Worm (Caenorhabditis elegans): Measurements from ENCODE around the gene ulp-1.

DNA sequence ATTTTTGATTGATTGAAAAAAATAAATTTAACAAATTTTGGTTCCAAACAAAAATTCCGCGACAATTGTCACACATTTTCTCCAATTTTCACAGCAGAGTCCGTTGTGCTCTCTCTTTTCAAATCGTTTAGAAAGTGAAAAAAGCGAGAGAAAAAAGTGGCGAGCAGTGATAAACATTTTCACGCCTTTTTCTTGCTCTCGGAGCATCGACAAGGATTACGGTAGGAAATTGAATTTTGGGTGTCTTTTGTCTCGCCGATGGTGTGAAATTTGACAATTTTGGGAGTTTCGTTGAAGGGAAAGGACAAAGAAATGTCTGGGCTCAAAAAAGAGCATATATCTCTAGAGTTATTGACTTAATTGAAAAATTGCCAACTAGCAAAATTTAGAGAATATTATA, 35.1 kb downstream of the ulp-1 start:
- TF ChIP-seq nhr-12 (tag; optimal IDR thresholded peaks at IDR 0.05) (no peak), dmd-4 (tag; optimal IDR thresholded peaks at IDR 0.05) (no peak), unc-55 (GFP tag; optimal IDR thresholded peaks at IDR 0.05) (no peak)

All from whole organism, L2 larva.